Fruit fly (Drosophila melanogaster): ENCODE data around the gene Mcm10.

The Mcm10 gene

DNA sequence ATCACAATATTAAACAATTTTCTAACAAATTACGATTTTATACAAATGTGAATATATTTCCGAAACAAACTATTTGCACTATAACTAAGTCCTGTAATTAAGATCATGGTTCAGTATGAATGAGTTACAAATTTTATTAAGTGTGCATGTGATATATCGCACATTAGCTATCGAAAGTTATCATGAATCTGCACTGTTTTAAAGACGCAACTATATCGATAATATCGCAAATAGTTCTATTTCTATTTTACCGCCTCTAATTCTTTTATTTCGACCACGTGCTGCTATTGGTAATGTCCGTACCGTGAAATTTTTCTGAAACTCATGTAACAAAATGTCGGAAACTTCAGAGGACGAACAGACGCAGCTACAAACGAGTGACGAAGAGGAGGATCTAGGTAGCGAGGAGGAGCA, 36.8 kb upstream of the Mcm10 start, which contains the start of gene pths (continued):
- no peak for TF ChIP-seq Rx (GFP tag; IDR thresholded peaks at IDR 0.05)
- TF ChIP-seq CG12942 (GFP tag; optimal IDR thresholded peaks at IDR 0.05) = peak; percentile 51
- peak; percentile 15 to 65 for TF ChIP-seq dpn (GFP tag; optimal IDR thresholded peaks at IDR 0.05)
- TF ChIP-seq Oli (tag; optimal IDR thresholded peaks at IDR 0.05) = no peak
- TF ChIP-seq eyg (GFP tag; optimal IDR thresholded peaks at IDR 0.05) = peak; percentile 18
- TF ChIP-seq Hand (GFP tag; optimal IDR thresholded peaks at IDR 0.05) = no peak
- no peak for TF ChIP-seq CG11093 (GFP tag; IDR thresholded peaks at IDR 0.05)
- TF ChIP-seq CG17612 (GFP tag; IDR thresholded peaks at IDR 0.05) = no peak
- TF ChIP-seq NFAT (GFP tag; IDR thresholded peaks at IDR 0.05) = peak; percentile 54
- TF ChIP-seq Awh (GFP tag; IDR thresholded peaks at IDR 0.05) = no peak
- no peak for TF ChIP-seq wek (GFP tag; optimal IDR thresholded peaks at IDR 0.05)
- no peak for TF ChIP-seq corto (GFP tag; optimal IDR thresholded peaks at IDR 0.05)
- TF ChIP-seq CG13123 (GFP tag; optimal IDR thresholded peaks at IDR 0.05) = peak; percentile 22
- peak; percentile 97 for TF ChIP-seq Sry-δ (GFP tag; optimal IDR thresholded peaks at IDR 0.05)
- no peak for TF ChIP-seq CG18599 (GFP tag; optimal IDR thresholded peaks at IDR 0.05)
- TF ChIP-seq Dp (GFP tag; optimal IDR thresholded peaks at IDR 0.05) = peak; percentile 23
- peak; percentile 66 for TF ChIP-seq Myb (GFP tag; optimal IDR thresholded peaks at IDR 0.05)
- peak; percentile 82 for TF ChIP-seq CG9932 (GFP tag; IDR thresholded peaks at IDR 0.05)
- TF ChIP-seq pan (optimal IDR thresholded peaks at IDR 0.05) = no peak
- TF ChIP-seq pan (GFP tag; optimal IDR thresholded peaks at IDR 0.05 in 1 of 2, IDR thresholded peaks at IDR 0.05 in 1 of 2) = peak in 1 of 2 experiments; percentile 51
- no peak for TF ChIP-seq CG12299 (tag; optimal IDR thresholded peaks at IDR 0.05)
- TF ChIP-seq CG11085 (GFP tag; IDR thresholded peaks at IDR 0.05) = peak; percentile 58; the same call in 1 of the 2 replicates
- no peak for TF ChIP-seq lab (GFP tag; optimal IDR thresholded peaks at IDR 0.05)
- no peak for TF ChIP-seq usp (GFP tag; optimal IDR thresholded peaks at IDR 0.05)
- TF ChIP-seq schlank (tag; optimal IDR thresholded peaks at IDR 0.05) = no peak
- TF ChIP-seq kay (GFP tag; optimal IDR thresholded peaks at IDR 0.05) = no peak
- TF ChIP-seq gsb-n (tag; optimal IDR thresholded peaks at IDR 0.05) = no peak
- TF ChIP-seq CG10462 (GFP tag; optimal IDR thresholded peaks at IDR 0.05) = no peak
- peak; percentile 52 for TF ChIP-seq CG13894 (tag; optimal IDR thresholded peaks at IDR 0.05)
- TF ChIP-seq fd64A (GFP tag; optimal IDR thresholded peaks at IDR 0.05) = no peak
- TF ChIP-seq CG5180 (GFP tag; optimal IDR thresholded peaks at IDR 0.05) = no peak
- peak; percentile 50 for TF ChIP-seq maf-S (GFP tag; optimal IDR thresholded peaks at IDR 0.05)
- TF ChIP-seq CG14860 (GFP tag; IDR thresholded peaks at IDR 0.05; ENCODE audit: partially characterized antibody) = peak; percentile 57; the same call in 2 of the 3 replicates
- TF ChIP-seq CG33557 (GFP tag; optimal IDR thresholded peaks at IDR 0.05) = no peak
- peak; percentile 2 for TF ChIP-seq az2 (GFP tag; optimal IDR thresholded peaks at IDR 0.05)
- no peak for TF ChIP-seq CG18011 (GFP tag; optimal IDR thresholded peaks at IDR 0.05)
- peak; percentile 37 for TF ChIP-seq CG10654 (GFP tag; optimal IDR thresholded peaks at IDR 0.05)
- TF ChIP-seq CG17186 (GFP tag; optimal IDR thresholded peaks at IDR 0.05) = peak; percentile 65
- peak; percentile 22 for TF ChIP-seq CG12744 (GFP tag; optimal IDR thresholded peaks at IDR 0.05)
- TF ChIP-seq Pdp1 (GFP tag; optimal IDR thresholded peaks at IDR 0.05) = peak; percentile 57 to 62
- TF ChIP-seq CG7963 (GFP tag; IDR thresholded peaks at IDR 0.05; ENCODE audit: partially characterized antibody) = peak; percentile 65; the same call in 2 of the 3 replicates
- TF ChIP-seq Dref (GFP tag; IDR thresholded peaks at IDR 0.05) = peak; percentile 90
- peak; percentile 99 for TF ChIP-seq ssp (GFP tag; IDR thresholded peaks at IDR 0.05)
- no peak for TF ChIP-seq bowl (GFP tag; IDR thresholded peaks at IDR 0.05)
- TF ChIP-seq CG10209 (GFP tag; optimal IDR thresholded peaks at IDR 0.05) = no peak
- peak; percentile 79 for TF ChIP-seq mam (GFP tag; optimal IDR thresholded peaks at IDR 0.05)
- no peak for TF ChIP-seq insv (GFP tag; optimal IDR thresholded peaks at IDR 0.05)
- no peak for TF ChIP-seq sqz (GFP tag; optimal IDR thresholded peaks at IDR 0.05)
- no peak for TF ChIP-seq Neu2 (GFP tag; optimal IDR thresholded peaks at IDR 0.05; ENCODE audit: borderline replicate concordance)
- TF ChIP-seq GATAe (GFP tag; conservative IDR thresholded peaks at IDR 0.05) = no peak
